Worm (Caenorhabditis elegans): ENCODE measurements around the gene F26F2.8.

ce11 chrV:20625260-20625659, 45.9 kb downstream of the F26F2.8 start:
- TF ChIP-seq nhr-25 (tag; optimal IDR thresholded peaks at IDR 0.05), result no peak
- TF ChIP-seq snpc-4 (tag; optimal IDR thresholded peaks at IDR 0.05), result no peak
- no peak for TF ChIP-seq ama-1 (optimal IDR thresholded peaks at IDR 0.05)
- no peak for TF ChIP-seq nhr-6 (tag; optimal IDR thresholded peaks at IDR 0.05)
- TF ChIP-seq nhr-77 (tag; optimal IDR thresholded peaks at IDR 0.05), result no peak
- TF ChIP-seq ztf-1 (GFP tag; conservative IDR thresholded peaks at IDR 0.05), result no peak
- no peak for TF ChIP-seq unc-39 (tag; optimal IDR thresholded peaks at IDR 0.05)
- TF ChIP-seq dmd-4 (tag; optimal IDR thresholded peaks at IDR 0.05), result no peak
- no peak for TF ChIP-seq lsy-2 (tag; optimal IDR thresholded peaks at IDR 0.05)
- TF ChIP-seq ztf-11 (tag; optimal IDR thresholded peaks at IDR 0.05), result no peak
- TF ChIP-seq lin-13 (GFP tag; optimal IDR thresholded peaks at IDR 0.05), result no peak
